Worm (Caenorhabditis elegans) whole organism, midembryonic: Measurements from ENCODE around the gene F47G3.3.

Experiments used
- klf-2 ChIP-seq: fragments of 200-800 bp; sonication (Bioruptor generic); conservative IDR thresholded peaks from 2 replicates; pipeline ENCODE4 v1.3.6; 2022; ENCODE audit warnings: missing genetic modification reagents, missing genetic modification characterization, missing compliant biosample characterization
- med-1 ChIP-seq: sonication (generic microtip); optimal IDR thresholded peaks from 2 replicates; lab custom pipeline; 2017; ENCODE audit warnings: missing genetic modification characterization, mild to moderate bottlenecking, missing compliant biosample characterization, antibody characterized with exemption, missing genetic modification reagents; ENCODE audit not compliant: insufficient read depth
- ref-1 ChIP-seq: fragments of 200-800 bp; sonication (Bioruptor generic); conservative IDR thresholded peaks from 2 replicates; pipeline ENCODE4 v1.3.6; 2022; ENCODE audit warnings: missing genetic modification reagents, missing genetic modification characterization, missing compliant biosample characterization
- tab-1 ChIP-seq: fragments of 200-800 bp; sonication (Bioruptor generic); IDR thresholded peaks from 2 replicates; pipeline ENCODE4 v1.3.6; 2022; ENCODE audit warnings: missing genetic modification characterization, missing compliant biosample characterization
- ztf-23 ChIP-seq: fragments of 200-800 bp; sonication (Bioruptor generic); IDR thresholded peaks from 2 replicates; pipeline ENCODE4 v1.3.6; 2022; ENCODE audit warnings: missing genetic modification reagents, missing genetic modification characterization, missing compliant biosample characterization

ce11 chrX:2419777-2420176, 44.0 kb downstream of the F47G3.3 start, which contains the start of gene glr-7:
- TF ChIP-seq klf-2, result no peak
- TF ChIP-seq ref-1 (GFP tag; lab: Robert Waterston, UW), result no peak
- no peak for TF ChIP-seq ztf-23
- TF ChIP-seq tab-1, result no peak
- TF ChIP-seq med-1 (GFP tag; lab: Kevin White, UChicago), result no peak
